Fruit fly (Drosophila melanogaster): ENCODE results near the gene ND-13B.

ND-13B gene

dm6 chr3L:10724810-10725444, 31.0 kb upstream of the ND-13B start (continued):
- TF ChIP-seq sens (GFP tag) = peak; percentile 8
- no peak for TF ChIP-seq tx (GFP tag; optimal IDR thresholded peaks at IDR 0.05)
- no peak for TF ChIP-seq CG11456 (GFP tag; IDR thresholded peaks at IDR 0.05)
- peak; percentile 57 for TF ChIP-seq CG13894 (tag; optimal IDR thresholded peaks at IDR 0.05)
- no peak for TF ChIP-seq BtbVII (GFP tag; optimal IDR thresholded peaks at IDR 0.05)
- TF ChIP-seq salm (tag; optimal IDR thresholded peaks at IDR 0.05) = no peak
- no peak for TF ChIP-seq oc (tag; optimal IDR thresholded peaks at IDR 0.05)
- no peak for TF ChIP-seq CG33213 (GFP tag; optimal IDR thresholded peaks at IDR 0.05)
- no peak for TF ChIP-seq lbe (GFP tag; optimal IDR thresholded peaks at IDR 0.05)
- TF ChIP-seq abd-A (tag; optimal IDR thresholded peaks at IDR 0.05) = peak; percentile 98
- TF ChIP-seq hkb (optimal IDR thresholded peaks at IDR 0.05) = no peak
- TF ChIP-seq hkb (GFP tag; IDR thresholded peaks at IDR 0.05) = no peak
- 0 out of 2 replicates have a peak, but pooled peaks have one; percentile 19 for TF ChIP-seq Adf1 (GFP tag; IDR thresholded peaks at IDR 0.05)
- no peak for TF ChIP-seq CG14710 (tag; optimal IDR thresholded peaks at IDR 0.05)
- TF ChIP-seq chinmo (GFP tag; IDR thresholded peaks at IDR 0.05; ENCODE audit: partially characterized antibody) = 0 out of 4 replicates have a peak, but pooled peaks have one; percentile 24
- no peak for TF ChIP-seq mirr (GFP tag; optimal IDR thresholded peaks at IDR 0.05)
- TF ChIP-seq CG10543 (GFP tag; optimal IDR thresholded peaks at IDR 0.05) = no peak
- no peak for TF ChIP-seq vvl (GFP tag; IDR thresholded peaks at IDR 0.05)
- no peak for TF ChIP-seq sens-2 (GFP tag; IDR thresholded peaks at IDR 0.05)
- TF ChIP-seq Hr51 (GFP tag; optimal IDR thresholded peaks at IDR 0.05) = peak in 1 of 2 experiments; percentile 17
- TF ChIP-seq CG7987 (GFP tag; optimal IDR thresholded peaks at IDR 0.05) = no peak
- no peak for TF ChIP-seq crp (GFP tag; optimal IDR thresholded peaks at IDR 0.05)
- peak; percentile 3 for TF ChIP-seq Deaf1 (tag; optimal IDR thresholded peaks at IDR 0.05)
- TF ChIP-seq Kr (GFP tag; optimal IDR thresholded peaks at IDR 0.05) = no peak
- no peak for TF ChIP-seq CG11398 (GFP tag; optimal IDR thresholded peaks at IDR 0.05)
- no peak for TF ChIP-seq luna (GFP tag; optimal IDR thresholded peaks at IDR 0.05)

- TF ChIP-seq yki (optimal IDR thresholded peaks at IDR 0.05) (no peak), abd-A (tag; optimal IDR thresholded peaks at IDR 0.05) (peak; percentile 79), ind (GFP tag; optimal IDR thresholded peaks at IDR 0.05) (no peak), CG7987 (GFP tag; optimal IDR thresholded peaks at IDR 0.05) (no peak), Dbx (GFP tag; IDR thresholded peaks at IDR 0.05) (no peak), CG31224 (GFP tag; IDR thresholded peaks at IDR 0.05) (peak; percentile 82), Hsf (GFP tag; optimal IDR thresholded peaks at IDR 0.05) (no peak), cg (GFP tag; optimal IDR thresholded peaks at IDR 0.05) (peak; percentile 12), CG13894 (tag; optimal IDR thresholded peaks at IDR 0.05) (peak; percentile 31), crol (GFP tag; IDR thresholded peaks at IDR 0.05) (peak; percentile 27; the same call in 1 of the 2 replicates), run (tag; optimal IDR thresholded peaks at IDR 0.05) (no peak)
Measured at dm6 chr3L:10723596-10723995, 29.7 kb upstream of the ND-13B start.

dm6 chr3L:10722607-10723006, 28.7 kb upstream of the ND-13B start:
- TF ChIP-seq gce (GFP tag; IDR thresholded peaks at IDR 0.05) = no peak
- peak; percentile 2 for TF ChIP-seq Med (GFP tag)
- 0 out of 3 replicates have a peak, but pooled peaks have one; percentile 15 for TF ChIP-seq knrl (GFP tag; IDR thresholded peaks at IDR 0.05; ENCODE audit: partially characterized antibody)
- no peak for TF ChIP-seq CG1832 (GFP tag; optimal IDR thresholded peaks at IDR 0.05)
- no peak for TF ChIP-seq Stat92E (GFP tag; optimal IDR thresholded peaks at IDR 0.05)
- TF ChIP-seq esg (GFP tag; conservative IDR thresholded peaks at IDR 0.05) = no peak
- TF ChIP-seq Dfd (GFP tag; optimal IDR thresholded peaks at IDR 0.05) = no peak
- no peak for TF ChIP-seq CG12942 (GFP tag; optimal IDR thresholded peaks at IDR 0.05)
- no peak for TF ChIP-seq fru (optimal IDR thresholded peaks at IDR 0.05)
- no peak for TF ChIP-seq CG7556 (GFP tag; optimal IDR thresholded peaks at IDR 0.05)
- TF ChIP-seq MESR4 (GFP tag; optimal IDR thresholded peaks at IDR 0.05) = no peak
- TF ChIP-seq PHDP (tag; optimal IDR thresholded peaks at IDR 0.05) = no peak
- no peak for TF ChIP-seq otp (GFP tag; IDR thresholded peaks at IDR 0.05)
- TF ChIP-seq CG3838 (GFP tag; optimal IDR thresholded peaks at IDR 0.05) = no peak
- no peak for TF ChIP-seq Aef1 (GFP tag; IDR thresholded peaks at IDR 0.05)
- no peak for TF ChIP-seq Antp (GFP tag; optimal IDR thresholded peaks at IDR 0.05)
- TF ChIP-seq gsb (GFP tag; IDR thresholded peaks at IDR 0.05) = no peak
